Worm (Caenorhabditis elegans) whole organism, L2 larva: Measurements from ENCODE around the gene nas-25.

Experiments
- C34F6.9 ChIP-seq: fragments of 150-350 bp; optimal IDR thresholded peaks from 2 replicates; lab custom pipeline; 2014; ENCODE audit warnings: missing biosample characterization, missing genetic modification characterization
- F13H6.1 ChIP-seq: sonication (generic microtip); optimal IDR thresholded peaks from 2 replicates; lab custom pipeline; 2016; ENCODE audit warnings: missing genetic modification characterization, missing compliant biosample characterization
- R02D3.7 ChIP-seq: fragments of 150-350 bp; optimal IDR thresholded peaks from 2 replicates; lab custom pipeline; 2014; ENCODE audit warnings: missing biosample characterization, missing genetic modification characterization
- ZK546.5 ChIP-seq: sonication (generic microtip); optimal IDR thresholded peaks from 2 replicates; lab custom pipeline; 2017; ENCODE audit warnings: missing biosample characterization, missing genetic modification characterization
- alr-1 ChIP-seq: fragments of 150-350 bp; optimal IDR thresholded peaks from 2 replicates; lab custom pipeline; 2014; ENCODE audit warnings: missing biosample characterization, missing genetic modification characterization
- aly-2 ChIP-seq: fragments of 150-350 bp; optimal IDR thresholded peaks from 2 replicates; lab custom pipeline; 2014; ENCODE audit warnings: missing biosample characterization, missing genetic modification characterization
- ama-1 ChIP-seq: fragments of 150-350 bp; optimal IDR thresholded peaks from 2 replicates; lab custom pipeline; 2018; ENCODE audit warnings: inconsistent platforms
- ceh-16 ChIP-seq: fragments of 150-350 bp; optimal IDR thresholded peaks from 2 replicates; lab custom pipeline; 2014; ENCODE audit warnings: missing biosample characterization, missing genetic modification characterization
- ceh-82 ChIP-seq: fragments of 150-350 bp; optimal IDR thresholded peaks from 2 replicates; lab custom pipeline; 2014; ENCODE audit warnings: missing biosample characterization, missing genetic modification characterization
- crh-2 ChIP-seq: sonication (generic microtip); optimal IDR thresholded peaks from 2 replicates; lab custom pipeline; 2017; ENCODE audit warnings: missing biosample characterization, missing genetic modification characterization
- elt-1 ChIP-seq: fragments of 150-350 bp; optimal IDR thresholded peaks from 2 replicates; lab custom pipeline; 2014; ENCODE audit warnings: missing biosample characterization, missing genetic modification characterization
- elt-3 ChIP-seq: sonication (generic microtip); optimal IDR thresholded peaks from 2 replicates; lab custom pipeline; 2017; ENCODE audit warnings: missing biosample characterization, missing genetic modification characterization
- fos-1 ChIP-seq: fragments of 150-350 bp; optimal IDR thresholded peaks from 2 replicates; lab custom pipeline; 2014; ENCODE audit warnings: missing biosample characterization, missing genetic modification characterization
- gmeb-1 ChIP-seq: fragments of 150-350 bp; optimal IDR thresholded peaks from 2 replicates; lab custom pipeline; 2014; ENCODE audit warnings: missing biosample characterization, missing genetic modification characterization
- lin-11 ChIP-seq: fragments of 150-350 bp; sonication (generic microtip); optimal IDR thresholded peaks from 2 replicates; lab custom pipeline; 2014; ENCODE audit warnings: missing biosample characterization, missing genetic modification characterization, inconsistent platforms, mixed read lengths
- lin-39 ChIP-seq: fragments of 150-350 bp; optimal IDR thresholded peaks from 2 replicates; lab custom pipeline; 2014; ENCODE audit warnings: missing biosample characterization, missing genetic modification reagents, missing genetic modification characterization
- lsy-2 ChIP-seq, 2 experiments: fragments of 150-350 bp in 1 of 2; sonication (generic microtip) in 1 of 2; optimal IDR thresholded peaks; 2 replicates each; lab custom pipeline; 2014 to 2017; ENCODE audit warnings: missing biosample characterization in 2 of 2, missing genetic modification characterization in 2 of 2
- mab-5 ChIP-seq: fragments of 150-350 bp; optimal IDR thresholded peaks from 2 replicates; lab custom pipeline; 2014; ENCODE audit warnings: missing biosample characterization, missing genetic modification characterization
- mbf-1 ChIP-seq: sonication (generic microtip); optimal IDR thresholded peaks from 2 replicates; lab custom pipeline; 2017; ENCODE audit warnings: missing biosample characterization, missing genetic modification characterization
- mdl-1 ChIP-seq, 2 experiments: fragments of 150-350 bp in 1 of 2; sonication (generic microtip) in 1 of 2; optimal IDR thresholded peaks; 2 replicates each; lab custom pipeline; 2017; ENCODE audit warnings: missing biosample characterization in 2 of 2, missing genetic modification characterization in 2 of 2
- nhr-10 ChIP-seq: sonication (generic microtip); optimal IDR thresholded peaks from 2 replicates; lab custom pipeline; 2017; ENCODE audit warnings: missing biosample characterization, missing genetic modification characterization
- nhr-11 ChIP-seq: fragments of 150-350 bp; optimal IDR thresholded peaks from 2 replicates; lab custom pipeline; 2014; ENCODE audit warnings: missing biosample characterization, missing genetic modification characterization
- nhr-12 ChIP-seq: fragments of 150-350 bp; optimal IDR thresholded peaks from 2 replicates; lab custom pipeline; 2014; ENCODE audit warnings: missing biosample characterization, missing genetic modification characterization
- nhr-129 ChIP-seq: fragments of 150-350 bp; optimal IDR thresholded peaks from 2 replicates; lab custom pipeline; 2014; ENCODE audit warnings: missing biosample characterization, missing genetic modification characterization
- nhr-21 ChIP-seq: fragments of 150-350 bp; optimal IDR thresholded peaks from 2 replicates; lab custom pipeline; 2014; ENCODE audit warnings: missing biosample characterization, missing genetic modification characterization
- nhr-23 ChIP-seq: fragments of 150-350 bp; optimal IDR thresholded peaks from 2 replicates; lab custom pipeline; 2014; ENCODE audit warnings: missing biosample characterization, missing genetic modification reagents, missing genetic modification characterization
- nhr-237 ChIP-seq: fragments of 150-350 bp; optimal IDR thresholded peaks from 2 replicates; lab custom pipeline; 2014; ENCODE audit warnings: missing biosample characterization, missing genetic modification characterization
- nhr-77 ChIP-seq: fragments of 150-350 bp; optimal IDR thresholded peaks from 2 replicates; lab custom pipeline; 2014; ENCODE audit warnings: missing biosample characterization, missing genetic modification characterization
- sem-4 ChIP-seq: fragments of 150-350 bp; optimal IDR thresholded peaks from 2 replicates; lab custom pipeline; 2014; ENCODE audit warnings: missing biosample characterization, missing genetic modification reagents, missing genetic modification characterization
- sma-3 ChIP-seq: sonication (generic microtip); optimal IDR thresholded peaks from 2 replicates; lab custom pipeline; 2016; ENCODE audit warnings: missing genetic modification reagents, missing genetic modification characterization, missing compliant biosample characterization
- unc-39 ChIP-seq: fragments of 150-350 bp; optimal IDR thresholded peaks from 2 replicates; lab custom pipeline; 2014; ENCODE audit warnings: missing biosample characterization, missing genetic modification characterization
- unc-55 ChIP-seq: fragments of 150-350 bp; sonication (generic microtip); optimal IDR thresholded peaks from 3 replicates; lab custom pipeline; 2014; ENCODE audit warnings: missing biosample characterization, missing genetic modification reagents, missing genetic modification characterization
- unc-62 ChIP-seq: fragments of 150-350 bp; optimal IDR thresholded peaks from 2 replicates; lab custom pipeline; 2014; ENCODE audit warnings: missing biosample characterization, missing genetic modification reagents, missing genetic modification characterization
- zag-1 ChIP-seq: fragments of 150-350 bp; optimal IDR thresholded peaks from 2 replicates; lab custom pipeline; 2014; ENCODE audit warnings: missing biosample characterization, missing genetic modification characterization
- ztf-1 ChIP-seq: fragments of 200-800 bp; sonication (Bioruptor generic); conservative IDR thresholded peaks from 2 replicates; pipeline ENCODE4 v1.3.6; 2022; ENCODE audit warnings: missing genetic modification characterization, missing compliant biosample characterization
- ztf-4 ChIP-seq: fragments of 150-350 bp; optimal IDR thresholded peaks from 2 replicates; lab custom pipeline; 2014; ENCODE audit warnings: missing biosample characterization, missing genetic modification characterization

nas-25 gene

ce11 chrII:8799725-8800124, 26.1 kb upstream of the nas-25 start:
- TF ChIP-seq ceh-16 (tag; lab: Kevin White, UChicago) (no peak), unc-62 (GFP tag; lab: Kevin White, UChicago) (peak; percentile 56), unc-55 (GFP tag; lab: Kevin White, UChicago) (peak; percentile 50)

DNA sequence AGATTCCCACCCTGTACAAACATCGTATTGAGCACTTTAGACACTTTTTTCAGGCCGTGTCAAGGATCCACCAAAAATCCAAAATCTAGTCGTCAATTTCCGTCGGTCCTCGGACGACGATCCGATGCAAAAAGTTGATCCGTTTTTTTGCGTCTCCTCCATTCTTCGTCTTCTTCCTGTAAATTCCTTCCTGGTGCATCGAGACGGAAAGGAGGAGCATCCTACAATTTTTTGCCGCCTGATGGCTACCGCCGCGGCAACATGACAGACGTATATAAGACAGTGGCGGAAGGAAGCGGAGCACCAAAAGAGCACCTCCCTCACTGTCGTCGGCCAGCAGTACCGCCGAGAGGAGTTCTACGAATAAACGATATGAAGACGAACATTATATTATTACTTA, 25.0 kb upstream of the nas-25 start, which contains the start of gene appg-2:
TSS of gene appg-2 (plus strand) at position 301 of the 400 bp plus-strand sequence.
- TF ChIP-seq unc-55 (GFP tag; lab: Kevin White, UChicago) (no peak), nhr-12 (tag; lab: Kevin White, UChicago) (no peak), lin-11 (tag; lab: Kevin White, UChicago) (no peak), mbf-1 (tag; lab: Kevin White, UChicago) (no peak), nhr-21 (no peak), sem-4 (no peak), ama-1 (no peak), nhr-129 (tag; lab: Kevin White, UChicago) (no peak), unc-39 (tag; lab: Kevin White, UChicago) (no peak), ceh-82 (tag; lab: Kevin White, UChicago) (no peak), aly-2 (tag; lab: Kevin White, UChicago) (no peak), elt-3 (tag; lab: Kevin White, UChicago) (no peak), R02D3.7 (tag; lab: Kevin White, UChicago) (no peak), F13H6.1 (no peak), alr-1 (tag; lab: Kevin White, UChicago) (no peak), gmeb-1 (tag; lab: Kevin White, UChicago) (no peak), ztf-4 (tag; lab: Kevin White, UChicago) (no peak), nhr-77 (tag; lab: Kevin White, UChicago) (no peak)

ce11 chrII:8806921-8807320, 18.9 kb upstream of the nas-25 start, which contains the start of gene pho-13:
pho-13 (minus strand) TSS chrII:8807021.
- TF ChIP-seq sma-3 (GFP tag; lab: Kevin White, UChicago), result no peak
- peak; percentile 23 for TF ChIP-seq fos-1

DNA sequence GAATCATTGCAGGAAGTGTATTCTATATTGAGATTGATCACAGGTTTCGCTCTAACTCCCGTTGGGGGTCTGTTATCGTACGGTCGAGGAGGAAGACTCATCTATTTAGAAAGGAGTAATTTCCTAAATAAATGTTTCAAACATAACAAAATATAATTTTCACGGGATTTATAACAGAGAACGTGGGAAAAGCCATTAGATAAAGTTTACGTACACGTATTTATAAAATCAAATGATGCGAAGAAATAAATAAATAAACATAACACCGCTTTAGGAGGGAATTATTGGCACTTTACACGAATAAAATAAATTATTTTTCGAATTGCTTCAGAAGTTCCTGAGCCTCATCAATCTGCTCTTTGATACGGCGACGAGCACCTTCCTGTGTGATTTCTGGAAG, 17.4 kb upstream of the nas-25 start, which contains the start of gene F07H5.10:
TSS of gene F07H5.10 (minus strand) at position 101 of the 400 bp plus-strand sequence.
- TF ChIP-seq ztf-1 (no peak), nhr-10 (no peak), nhr-23 (tag; lab: Kevin White, UChicago) (no peak), sem-4 (no peak), alr-1 (tag; lab: Kevin White, UChicago) (no peak), mab-5 (tag; lab: Kevin White, UChicago) (no peak), F13H6.1 (no peak), elt-3 (tag; lab: Kevin White, UChicago) (no peak)

DNA sequence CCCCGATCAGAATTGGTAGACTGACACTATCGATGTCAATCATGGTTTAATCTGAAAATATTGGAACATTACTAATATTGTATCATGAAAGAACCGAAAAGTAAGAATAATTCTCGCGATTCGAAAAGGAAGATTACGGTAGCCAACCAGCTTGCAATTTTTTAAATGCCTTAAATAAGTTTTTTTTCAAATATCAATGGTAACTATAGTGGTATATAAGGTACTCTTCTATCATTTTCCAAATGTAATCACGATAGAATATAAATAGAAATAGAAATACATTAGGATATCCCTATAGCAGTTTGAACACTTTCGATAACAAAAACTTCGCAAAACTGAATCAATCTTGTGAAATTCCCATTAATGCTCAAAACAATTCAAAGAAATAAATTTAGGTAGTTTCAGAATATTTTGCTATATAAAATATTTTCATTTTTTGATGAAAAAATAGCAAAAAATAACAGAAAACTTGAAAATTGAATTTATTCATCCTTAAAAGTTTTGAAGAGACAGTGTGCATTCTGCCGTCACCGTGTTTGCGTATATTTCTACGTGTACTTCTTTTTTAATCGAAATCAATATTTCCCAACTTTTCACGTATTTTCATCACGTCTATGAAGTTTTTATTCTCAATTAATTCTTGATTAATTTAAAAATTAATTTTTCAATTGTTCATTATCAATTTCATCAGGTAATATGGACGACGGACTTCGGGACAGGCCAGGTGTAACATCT, 15.0 kb upstream of the nas-25 start, which contains the start of the genes F46C5.9 and rer-1:
TSS of gene F46C5.9 (minus strand) at position 51 of the 735 bp plus-strand sequence.
TSS of gene rer-1 (plus strand) at position 692 of the 735 bp plus-strand sequence.
- TF ChIP-seq elt-1, result no peak
- no peak for TF ChIP-seq ZK546.5
- TF ChIP-seq aly-2 (tag; lab: Kevin White, UChicago), result no peak
- TF ChIP-seq C34F6.9, result peak; percentile 69
- no peak for TF ChIP-seq ama-1
- no peak for TF ChIP-seq sma-3 (GFP tag; lab: Kevin White, UChicago)
- TF ChIP-seq F13H6.1, result no peak
- no peak for TF ChIP-seq nhr-21
- TF ChIP-seq lsy-2 (tag; optimal IDR thresholded peaks at IDR 0.05; lab: Kevin White, UChicago), result peak; percentile 5 to 73
- no peak for TF ChIP-seq elt-3 (tag; lab: Kevin White, UChicago)
- no peak for TF ChIP-seq mab-5 (tag; lab: Kevin White, UChicago)
- TF ChIP-seq crh-2 (tag; lab: Kevin White, UChicago), result peak; percentile 74
- no peak for TF ChIP-seq gmeb-1 (tag; lab: Kevin White, UChicago)
- no peak for TF ChIP-seq mdl-1 (tag; optimal IDR thresholded peaks at IDR 0.05; lab: Kevin White, UChicago)
- no peak for TF ChIP-seq lin-11 (tag; lab: Kevin White, UChicago)
- no peak for TF ChIP-seq mbf-1 (tag; lab: Kevin White, UChicago)
- no peak for TF ChIP-seq unc-39 (tag; lab: Kevin White, UChicago)
- TF ChIP-seq nhr-11 (tag; lab: Kevin White, UChicago), result no peak
- TF ChIP-seq nhr-10, result no peak
- no peak for TF ChIP-seq zag-1
- TF ChIP-seq fos-1, result peak; percentile 17
- no peak for TF ChIP-seq lin-39 (tag; lab: Kevin White, UChicago)
- TF ChIP-seq nhr-237 (tag; lab: Kevin White, UChicago), result no peak
